Worm (Caenorhabditis elegans) whole organism, young adult: ENCODE data around the gene ZC477.3.

Source experiments
- B0019.2 ChIP-seq: fragments of 200-800 bp; sonication (Bioruptor generic); conservative IDR thresholded peaks from 2 replicates; pipeline ENCODE4 v1.3.6; 2022; ENCODE audit warnings: missing genetic modification reagents, missing genetic modification characterization, missing compliant biosample characterization
- B0035.1 ChIP-seq: sonication (generic microtip); optimal IDR thresholded peaks from 2 replicates; lab custom pipeline; 2016; ENCODE audit warnings: missing genetic modification characterization, mild to moderate bottlenecking, missing compliant biosample characterization, missing genotype, missing genetic modification reagents
- B0261.1 ChIP-seq: sonication (generic microtip); optimal IDR thresholded peaks from 2 replicates; lab custom pipeline; 2016; ENCODE audit warnings: mild to moderate bottlenecking, missing genetic modification characterization, moderate library complexity, missing compliant biosample characterization
- F37B4.10 ChIP-seq: fragments of 200-800 bp; sonication (Bioruptor generic); IDR thresholded peaks from 2 replicates; pipeline ENCODE4 v1.3.6; 2022; ENCODE audit warnings: missing genetic modification characterization, missing compliant biosample characterization
- F49E8.2 ChIP-seq: sonication (generic microtip); optimal IDR thresholded peaks from 3 replicates; lab custom pipeline; 2017; ENCODE audit warnings: missing genetic modification characterization, mild to moderate bottlenecking, missing compliant biosample characterization, antibody characterized with exemption, moderate library complexity; ENCODE audit not compliant: insufficient read depth
- F57C9.4 ChIP-seq: sonication (generic microtip); optimal IDR thresholded peaks from 2 replicates; lab custom pipeline; 2017; ENCODE audit warnings: mild to moderate bottlenecking, missing genetic modification characterization, missing compliant biosample characterization
- T07F8.4 ChIP-seq: sonication (generic microtip); optimal IDR thresholded peaks from 2 replicates; lab custom pipeline; 2016; ENCODE audit warnings: mild to moderate bottlenecking, missing genetic modification characterization, moderate library complexity, missing compliant biosample characterization
- Y53G8AR.9 ChIP-seq: fragments of 200-800 bp; sonication (Bioruptor generic); conservative IDR thresholded peaks from 2 replicates; pipeline ENCODE4 v1.3.6; 2022; ENCODE audit warnings: missing genetic modification reagents, missing genetic modification characterization, missing compliant biosample characterization
- Y56A3A.18 ChIP-seq: fragments of 200-800 bp; sonication (Bioruptor generic); IDR thresholded peaks from 2 replicates; pipeline ENCODE4 v1.3.6; 2022; ENCODE audit warnings: missing genetic modification reagents, missing genetic modification characterization, missing compliant biosample characterization
- aptf-2 ChIP-seq: fragments of 200-800 bp; sonication (Bioruptor generic); conservative IDR thresholded peaks from 2 replicates; pipeline ENCODE4 v1.3.6; 2022; ENCODE audit warnings: missing genetic modification reagents, missing genetic modification characterization, missing compliant biosample characterization
- athp-1 ChIP-seq: sonication (generic microtip); optimal IDR thresholded peaks from 2 replicates; lab custom pipeline; 2017; ENCODE audit warnings: mild to moderate bottlenecking, missing genetic modification characterization, missing compliant biosample characterization
- attf-3 ChIP-seq: fragments of 200-800 bp; sonication (Bioruptor generic); conservative IDR thresholded peaks from 2 replicates; pipeline ENCODE4 v1.3.6; 2022; ENCODE audit warnings: missing genetic modification reagents, missing genetic modification characterization, missing compliant biosample characterization
- attf-5 ChIP-seq: fragments of 200-800 bp; sonication (Bioruptor generic); optimal IDR thresholded peaks from 2 replicates; lab custom pipeline; 2018; ENCODE audit warnings: mild to moderate bottlenecking, missing genetic modification characterization, missing compliant biosample characterization
- attf-6 ChIP-seq: fragments of 200-800 bp; sonication (Bioruptor generic); IDR thresholded peaks from 2 replicates; pipeline ENCODE4 v1.3.6; 2022; ENCODE audit warnings: missing genetic modification reagents, missing genetic modification characterization, missing compliant biosample characterization
- cebp-1 ChIP-seq, 2 experiments: fragments of 200-800 bp in 1 of 2; sonication (Bioruptor generic) in 1 of 2; sonication (generic microtip) in 1 of 2; IDR thresholded peaks in 1 of 2; optimal IDR thresholded peaks in 1 of 2; 2 replicates each; pipeline versions ENCODE4 v1.3.6 to Lab custom; 2017 to 2022; ENCODE audit warnings: missing compliant biosample characterization in 2 of 2, missing genetic modification characterization in 2 of 2, mild to moderate bottlenecking in 1 of 2, missing genetic modification reagents in 1 of 2, moderate library complexity in 1 of 2
- chd-7 ChIP-seq: sonication (generic microtip); optimal IDR thresholded peaks from 2 replicates; lab custom pipeline; 2016; ENCODE audit warnings: mild to moderate bottlenecking, missing genetic modification characterization, moderate library complexity, missing compliant biosample characterization
- dox-1 ChIP-seq: fragments of 200-800 bp; sonication (Bioruptor generic); IDR thresholded peaks from 2 replicates; pipeline ENCODE4 v1.3.6; 2022; ENCODE audit warnings: missing genetic modification reagents, missing genetic modification characterization, missing compliant biosample characterization
- dpl-1 ChIP-seq: fragments of 150-350 bp; optimal IDR thresholded peaks from 2 replicates; lab custom pipeline; 2014; ENCODE audit warnings: missing biosample characterization, missing genetic modification reagents, missing genetic modification characterization
- egl-18 ChIP-seq: fragments of 200-800 bp; sonication (Bioruptor generic); IDR thresholded peaks from 2 replicates; pipeline ENCODE4 v1.3.6; 2022; ENCODE audit warnings: missing genetic modification reagents, missing genetic modification characterization, missing compliant biosample characterization
- egrh-3 ChIP-seq: fragments of 200-800 bp; sonication (Bioruptor generic); IDR thresholded peaks from 2 replicates; pipeline ENCODE4 v1.3.6; 2022; ENCODE audit warnings: missing genetic modification reagents, missing genetic modification characterization, missing compliant biosample characterization
- him-1 ChIP-seq: sonication (generic microtip); optimal IDR thresholded peaks from 2 replicates; lab custom pipeline; 2016; ENCODE audit warnings: missing genotype, missing genetic modification reagents, missing genetic modification characterization, missing compliant biosample characterization
- hlh-12 ChIP-seq: sonication (generic microtip); optimal IDR thresholded peaks from 2 replicates; lab custom pipeline; 2016; ENCODE audit warnings: missing genetic modification characterization, missing compliant biosample characterization
- hmg-1.2 ChIP-seq: fragments of 200-800 bp; sonication (Bioruptor generic); IDR thresholded peaks from 2 replicates; pipeline ENCODE4 v1.3.6; 2022; ENCODE audit warnings: missing genetic modification reagents, missing genetic modification characterization, missing compliant biosample characterization
- hmg-20 ChIP-seq: fragments of 200-800 bp; sonication (Bioruptor generic); IDR thresholded peaks from 2 replicates; pipeline ENCODE4 v1.3.6; 2022; ENCODE audit warnings: missing genetic modification reagents, missing genetic modification characterization, missing compliant biosample characterization
- hsf-1 ChIP-seq: fragments of 200-800 bp; sonication (Bioruptor generic); IDR thresholded peaks from 2 replicates; pipeline ENCODE4 v1.3.6; 2022; ENCODE audit warnings: missing genetic modification reagents, missing genetic modification characterization, missing compliant biosample characterization
- let-607 ChIP-seq, 2 experiments: fragments of 200-800 bp in 1 of 2; sonication (Bioruptor generic) in 1 of 2; sonication (generic microtip) in 1 of 2; optimal IDR thresholded peaks; 2 replicates each; lab custom pipeline; 2016 to 2018; ENCODE audit warnings: mild to moderate bottlenecking in 2 of 2, missing compliant biosample characterization in 2 of 2, missing genetic modification characterization in 2 of 2, moderate library complexity in 2 of 2, missing genotype in 1 of 2
- lin-40 ChIP-seq: sonication (generic microtip); optimal IDR thresholded peaks from 2 replicates; lab custom pipeline; 2016; ENCODE audit warnings: missing genetic modification characterization, mild to moderate bottlenecking, missing compliant biosample characterization, missing genotype, missing genetic modification reagents
- lir-1 ChIP-seq: fragments of 200-800 bp; sonication (Bioruptor generic); conservative IDR thresholded peaks from 2 replicates; pipeline ENCODE4 v1.3.6; 2022; ENCODE audit warnings: missing genetic modification reagents, missing genetic modification characterization, missing compliant biosample characterization
- lsl-1 ChIP-seq: fragments of 200-800 bp; sonication (Bioruptor generic); optimal IDR thresholded peaks from 2 replicates; lab custom pipeline; 2018; ENCODE audit warnings: mild to moderate bottlenecking, missing genetic modification characterization, moderate library complexity, missing compliant biosample characterization
- madf-10 ChIP-seq: sonication (generic microtip); optimal IDR thresholded peaks from 2 replicates; lab custom pipeline; 2016; ENCODE audit warnings: mild to moderate bottlenecking, missing genetic modification characterization, missing compliant biosample characterization
- madf-3 ChIP-seq: fragments of 200-800 bp; sonication (Bioruptor generic); IDR thresholded peaks from 2 replicates; pipeline ENCODE4 v1.3.6; 2022; ENCODE audit warnings: missing genetic modification reagents, missing genetic modification characterization, missing compliant biosample characterization
- mcd-1 ChIP-seq: fragments of 200-800 bp; sonication (Bioruptor generic); IDR thresholded peaks from 2 replicates; pipeline ENCODE4 v1.3.6; 2022; ENCODE audit warnings: missing genetic modification reagents, missing genetic modification characterization, missing compliant biosample characterization
- mel-28 ChIP-seq: sonication (generic microtip); optimal IDR thresholded peaks from 2 replicates; lab custom pipeline; 2016; ENCODE audit warnings: borderline replicate concordance, mild to moderate bottlenecking, missing genetic modification characterization, missing compliant biosample characterization
- nfyb-1 ChIP-seq: fragments of 200-800 bp; sonication (Bioruptor generic); IDR thresholded peaks from 2 replicates; pipeline ENCODE4 v1.3.6; 2022; ENCODE audit warnings: missing genetic modification reagents, missing genetic modification characterization, missing compliant biosample characterization
- rpc-1 ChIP-seq, 2 experiments: fragments of 150-350 bp in 1 of 2; sonication (generic microtip) in 1 of 2; optimal IDR thresholded peaks; 2 replicates each; lab custom pipeline; 2014 to 2018; ENCODE audit warnings: missing biosample characterization in 1 of 2, missing genetic modification characterization in 1 of 2, missing genetic modification reagents in 1 of 2, missing genotype in 1 of 2
- sdz-38 ChIP-seq: sonication (generic microtip); optimal IDR thresholded peaks from 2 replicates; lab custom pipeline; 2016; ENCODE audit warnings: missing genotype, missing genetic modification characterization, missing compliant biosample characterization
- sea-2 ChIP-seq: fragments of 200-800 bp; sonication (Bioruptor generic); IDR thresholded peaks from 2 replicates; pipeline ENCODE4 v1.3.6; 2022; ENCODE audit warnings: missing genetic modification characterization, missing compliant biosample characterization
- snpc-1.1 ChIP-seq: sonication (generic microtip); optimal IDR thresholded peaks from 2 replicates; lab custom pipeline; 2017; ENCODE audit warnings: missing genetic modification characterization, mild to moderate bottlenecking, missing compliant biosample characterization, antibody characterized with exemption, moderate library complexity, missing genotype, missing genetic modification reagents; ENCODE audit not compliant: insufficient read depth
- snpc-1.3 ChIP-seq: sonication (generic microtip); optimal IDR thresholded peaks from 2 replicates; lab custom pipeline; 2017; ENCODE audit warnings: missing genetic modification characterization, mild to moderate bottlenecking, missing compliant biosample characterization, antibody characterized with exemption, moderate library complexity, missing genotype, missing genetic modification reagents; ENCODE audit not compliant: insufficient read depth
- snpc-4 ChIP-seq, 5 experiments: fragments of 150-350 bp in 1 of 5; sonication (generic microtip) in 4 of 5; optimal IDR thresholded peaks; 2 replicates each; lab custom pipeline; 2014 to 2018; ENCODE audit warnings: missing genetic modification characterization in 5 of 5, missing biosample characterization in 3 of 5, antibody characterized with exemption in 2 of 5, mild to moderate bottlenecking in 2 of 5, missing compliant biosample characterization in 2 of 5, missing genotype in 2 of 5, moderate library complexity in 2 of 5, missing genetic modification reagents in 1 of 5
- somi-1 ChIP-seq: fragments of 200-800 bp; sonication (Bioruptor generic); optimal IDR thresholded peaks from 2 replicates; lab custom pipeline; 2018; ENCODE audit warnings: mild to moderate bottlenecking, missing genetic modification characterization, missing compliant biosample characterization
- tlf-1 ChIP-seq: fragments of 200-800 bp; sonication (Bioruptor generic); optimal IDR thresholded peaks from 2 replicates; lab custom pipeline; 2018; ENCODE audit warnings: mild to moderate bottlenecking, missing genetic modification characterization, missing compliant biosample characterization
- xnd-1 ChIP-seq: sonication (generic microtip); optimal IDR thresholded peaks from 2 replicates; lab custom pipeline; 2016; ENCODE audit warnings: missing genotype, missing genetic modification reagents, missing genetic modification characterization, missing compliant biosample characterization
- zfh-2 ChIP-seq: fragments of 200-800 bp; sonication (Bioruptor generic); conservative IDR thresholded peaks from 2 replicates; pipeline ENCODE4 v1.3.6; 2022; ENCODE audit warnings: missing genetic modification reagents, missing genetic modification characterization, missing compliant biosample characterization
- ztf-18 ChIP-seq: sonication (generic microtip); optimal IDR thresholded peaks from 2 replicates; lab custom pipeline; 2016; ENCODE audit warnings: missing genotype, mild to moderate bottlenecking, missing genetic modification characterization, missing compliant biosample characterization
- ztf-28 ChIP-seq: fragments of 200-800 bp; sonication (Bioruptor generic); IDR thresholded peaks from 2 replicates; pipeline ENCODE4 v1.3.6; 2022; ENCODE audit warnings: missing genetic modification reagents, missing genetic modification characterization, missing compliant biosample characterization

Gene ZC477.3

DNA sequence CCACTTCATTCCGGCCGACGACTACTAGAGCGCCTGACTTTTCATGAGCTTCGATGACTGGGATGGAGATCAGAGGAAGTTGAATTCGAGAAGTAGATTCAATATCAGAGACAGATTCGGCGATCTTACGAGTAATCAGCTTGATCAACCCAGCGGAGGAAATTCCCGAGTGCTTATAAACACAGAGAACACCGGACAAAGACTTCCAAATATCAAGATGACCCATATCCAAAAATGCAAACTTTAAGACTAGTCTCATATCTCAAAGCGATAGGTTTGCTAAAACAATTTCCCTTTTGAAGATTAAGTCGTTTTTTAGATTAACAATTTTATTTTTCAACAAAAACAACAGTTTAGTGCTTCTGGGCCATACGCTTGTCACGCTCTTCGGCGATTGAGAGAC, 19.9 kb upstream of the ZC477.3 start, which contains the start of gene Y43B11AR.3 (continued):
- no peak for TF ChIP-seq lin-40 (tag; lab: Kevin White, UChicago)
- peak; percentile 81 for TF ChIP-seq ztf-18
- no peak for TF ChIP-seq hlh-12
- peak; percentile 45 for TF ChIP-seq attf-5
- TF ChIP-seq sdz-38 (tag; lab: Kevin White, UChicago), result no peak
- TF ChIP-seq lir-1 (GFP tag; lab: Robert Waterston, UW), result 0 out of 2 replicates have a peak, but pooled peaks have one; percentile 25
- TF ChIP-seq attf-3 (GFP tag; lab: Robert Waterston, UW), result no peak
- peak; percentile 94 for TF ChIP-seq Y53G8AR.9 (GFP tag; lab: Robert Waterston, UW)
- no peak for TF ChIP-seq mel-28 (tag; lab: Kevin White, UChicago)
- no peak for TF ChIP-seq sea-2 (GFP tag; lab: Robert Waterston, UW)
- TF ChIP-seq hmg-1.2 (GFP tag; lab: Robert Waterston, UW), result peak; percentile 43; the same call in 1 of the 2 replicates
- TF ChIP-seq B0261.1 (tag; lab: Kevin White, UChicago), result peak; percentile 25
- TF ChIP-seq egrh-3 (GFP tag; lab: Robert Waterston, UW), result no peak
- TF ChIP-seq nfyb-1 (GFP tag; lab: Robert Waterston, UW), result peak; percentile 89
- TF ChIP-seq somi-1 (GFP tag; lab: Kevin White, UChicago), result peak; percentile 1
- TF ChIP-seq hmg-20 (GFP tag; lab: Robert Waterston, UW), result no peak
- no peak for TF ChIP-seq dpl-1 (GFP tag; lab: Kevin White, UChicago)
- peak; percentile 67; the same call in 1 of the 2 replicates for TF ChIP-seq dox-1 (GFP tag; lab: Robert Waterston, UW)
- no peak for TF ChIP-seq madf-10 (tag; lab: Kevin White, UChicago)
- TF ChIP-seq mcd-1, result peak; percentile 68
- no peak for TF ChIP-seq zfh-2 (GFP tag; lab: Robert Waterston, UW)
- TF ChIP-seq Y56A3A.18 (GFP tag; lab: Robert Waterston, UW), result no peak; the same call in none of the 2 replicates
- no peak for TF ChIP-seq F37B4.10
- peak; percentile 88 for TF ChIP-seq hsf-1
- no peak for TF ChIP-seq rpc-1 (optimal IDR thresholded peaks at IDR 0.05; lab: Kevin White, UChicago)
- TF ChIP-seq rpc-1 (tag; optimal IDR thresholded peaks at IDR 0.05; lab: Kevin White, UChicago), result peak; percentile 11
- TF ChIP-seq B0035.1, result peak; percentile 80
- peak; percentile 9 for TF ChIP-seq him-1 (tag; lab: Kevin White, UChicago)
- TF ChIP-seq attf-6 (GFP tag; lab: Robert Waterston, UW), result peak; percentile 93
- peak; percentile 80 for TF ChIP-seq snpc-1.1
- peak; percentile 61 for TF ChIP-seq tlf-1 (GFP tag; lab: Kevin White, UChicago)
- TF ChIP-seq cebp-1 (GFP tag; IDR thresholded peaks at IDR 0.05; lab: Robert Waterston, UW), result no peak
- TF ChIP-seq cebp-1 (tag; optimal IDR thresholded peaks at IDR 0.05; lab: Kevin White, UChicago), result peak; percentile 73
- TF ChIP-seq aptf-2 (GFP tag; lab: Robert Waterston, UW), result no peak
- no peak for TF ChIP-seq egl-18
- peak; percentile 83 for TF ChIP-seq athp-1 (tag; lab: Kevin White, UChicago)
- no peak for TF ChIP-seq F57C9.4 (tag; lab: Kevin White, UChicago)
- peak; percentile 50 for TF ChIP-seq xnd-1 (tag; lab: Kevin White, UChicago)
- peak; percentile 72 for TF ChIP-seq snpc-4 (GFP tag; optimal IDR thresholded peaks at IDR 0.05; lab: Kevin White, UChicago)
- peak; percentile 36 to 87 (median 72) for TF ChIP-seq snpc-4 (tag; optimal IDR thresholded peaks at IDR 0.05; lab: Kevin White, UChicago)
- no peak for TF ChIP-seq T07F8.4
- peak; percentile 74 for TF ChIP-seq snpc-1.3 (tag; lab: Kevin White, UChicago)
- TF ChIP-seq ztf-28 (GFP tag; lab: Robert Waterston, UW), result no peak
- peak; percentile 98 for TF ChIP-seq F49E8.2
- TF ChIP-seq lsl-1 (GFP tag; lab: Kevin White, UChicago), result peak; percentile 70
- no peak for TF ChIP-seq let-607 (tag; optimal IDR thresholded peaks at IDR 0.05; lab: Kevin White, UChicago)
- TF ChIP-seq madf-3 (GFP tag; lab: Robert Waterston, UW), result peak; percentile 93
- TF ChIP-seq B0019.2 (GFP tag; lab: Robert Waterston, UW), result peak; percentile 74; the same call in 1 of the 2 replicates
- no peak for TF ChIP-seq chd-7
